Worm (Caenorhabditis elegans) whole organism, young adult: ENCODE results near the gene B0244.15.

Source experiments
- D2030.7 ChIP-seq: fragments of 200-800 bp; sonication (Bioruptor generic); IDR thresholded peaks from 2 replicates; pipeline ENCODE4 v1.3.6; 2022; ENCODE audit warnings: missing genetic modification reagents, missing genetic modification characterization, missing compliant biosample characterization
- F10E7.11 ChIP-seq: sonication (generic microtip); optimal IDR thresholded peaks from 2 replicates; lab custom pipeline; 2017; ENCODE audit warnings: mild to moderate bottlenecking, missing genetic modification characterization, moderate library complexity, missing compliant biosample characterization
- F55B11.4 ChIP-seq: sonication (generic microtip); optimal IDR thresholded peaks from 2 replicates; lab custom pipeline; 2016; ENCODE audit warnings: missing compliant biosample characterization, missing genetic modification characterization, borderline replicate concordance; ENCODE audit not compliant: insufficient read depth
- F57A8.1 ChIP-seq: fragments of 200-800 bp; sonication (Bioruptor generic); optimal IDR thresholded peaks from 2 replicates; lab custom pipeline; 2018; ENCODE audit warnings: mild to moderate bottlenecking, missing genetic modification characterization, moderate library complexity, missing compliant biosample characterization
- Y56A3A.18 ChIP-seq: fragments of 200-800 bp; sonication (Bioruptor generic); IDR thresholded peaks from 2 replicates; pipeline ENCODE4 v1.3.6; 2022; ENCODE audit warnings: missing genetic modification reagents, missing genetic modification characterization, missing compliant biosample characterization
- Y67H2A.10 ChIP-seq: fragments of 200-800 bp; sonication (Bioruptor generic); conservative IDR thresholded peaks from 2 replicates; pipeline ENCODE4 v1.3.6; 2022; ENCODE audit warnings: missing genetic modification reagents, missing genetic modification characterization, missing compliant biosample characterization
- ZK185.1 ChIP-seq: sonication (generic microtip); optimal IDR thresholded peaks from 2 replicates; lab custom pipeline; 2016; ENCODE audit warnings: mild to moderate bottlenecking, missing genetic modification characterization, missing compliant biosample characterization; ENCODE audit not compliant: poor library complexity, severe bottlenecking
- atf-7 ChIP-seq: sonication (generic microtip); optimal IDR thresholded peaks from 2 replicates; lab custom pipeline; 2017; ENCODE audit warnings: mild to moderate bottlenecking, missing genetic modification characterization, missing compliant biosample characterization
- attf-5 ChIP-seq: fragments of 200-800 bp; sonication (Bioruptor generic); optimal IDR thresholded peaks from 2 replicates; lab custom pipeline; 2018; ENCODE audit warnings: mild to moderate bottlenecking, missing genetic modification characterization, missing compliant biosample characterization
- bed-2 ChIP-seq: fragments of 200-800 bp; sonication (Bioruptor generic); IDR thresholded peaks from 2 replicates; pipeline ENCODE4 v1.3.6; 2022; ENCODE audit warnings: missing genetic modification reagents, missing genetic modification characterization, missing compliant biosample characterization
- ceh-79 ChIP-seq: sonication (generic microtip); optimal IDR thresholded peaks from 2 replicates; lab custom pipeline; 2017; ENCODE audit warnings: mild to moderate bottlenecking, missing genetic modification characterization, missing compliant biosample characterization
- die-1 ChIP-seq: sonication (generic microtip); optimal IDR thresholded peaks from 2 replicates; lab custom pipeline; 2016; ENCODE audit warnings: missing genotype, mild to moderate bottlenecking, missing genetic modification characterization, missing compliant biosample characterization
- gei-17 ChIP-seq: fragments of 200-800 bp; sonication (Bioruptor generic); optimal IDR thresholded peaks from 2 replicates; lab custom pipeline; 2018; ENCODE audit warnings: mild to moderate bottlenecking, missing genetic modification characterization, missing compliant biosample characterization
- let-526 ChIP-seq: fragments of 200-800 bp; sonication (Bioruptor generic); IDR thresholded peaks from 2 replicates; pipeline ENCODE4 v1.3.6; 2022; ENCODE audit warnings: missing genetic modification reagents, missing genetic modification characterization, missing compliant biosample characterization
- let-607 ChIP-seq, 2 experiments: fragments of 200-800 bp in 1 of 2; sonication (Bioruptor generic) in 1 of 2; sonication (generic microtip) in 1 of 2; optimal IDR thresholded peaks; 2 replicates each; lab custom pipeline; 2016 to 2018; ENCODE audit warnings: mild to moderate bottlenecking in 2 of 2, missing compliant biosample characterization in 2 of 2, missing genetic modification characterization in 2 of 2, moderate library complexity in 2 of 2, missing genotype in 1 of 2
- lin-35 ChIP-seq, 3 experiments: fragments of 150-350 bp in 2 of 3; sonication (generic microtip) in 1 of 3; optimal IDR thresholded peaks; 2 replicates each; lab custom pipeline; 2014 to 2018; ENCODE audit warnings: missing biosample characterization in 3 of 3, missing genetic modification characterization in 3 of 3, missing genetic modification reagents in 3 of 3
- lin-40 ChIP-seq: sonication (generic microtip); optimal IDR thresholded peaks from 2 replicates; lab custom pipeline; 2016; ENCODE audit warnings: missing genetic modification characterization, mild to moderate bottlenecking, missing compliant biosample characterization, missing genotype, missing genetic modification reagents
- lir-1 ChIP-seq: fragments of 200-800 bp; sonication (Bioruptor generic); conservative IDR thresholded peaks from 2 replicates; pipeline ENCODE4 v1.3.6; 2022; ENCODE audit warnings: missing genetic modification reagents, missing genetic modification characterization, missing compliant biosample characterization
- lsl-1 ChIP-seq: fragments of 200-800 bp; sonication (Bioruptor generic); optimal IDR thresholded peaks from 2 replicates; lab custom pipeline; 2018; ENCODE audit warnings: mild to moderate bottlenecking, missing genetic modification characterization, moderate library complexity, missing compliant biosample characterization
- lsy-27 ChIP-seq: sonication (generic microtip); optimal IDR thresholded peaks from 2 replicates; lab custom pipeline; 2017; ENCODE audit warnings: missing genetic modification characterization, mild to moderate bottlenecking, missing compliant biosample characterization, antibody characterized with exemption, missing genotype, borderline replicate concordance; ENCODE audit not compliant: insufficient read depth
- madf-6 ChIP-seq: fragments of 200-800 bp; sonication (Bioruptor generic); IDR thresholded peaks from 2 replicates; pipeline ENCODE4 v1.3.6; 2022; ENCODE audit warnings: missing genetic modification reagents, missing genetic modification characterization, missing compliant biosample characterization
- nfya-1 ChIP-seq: sonication (generic microtip); optimal IDR thresholded peaks from 2 replicates; lab custom pipeline; 2017; ENCODE audit warnings: antibody characterized with exemption, missing compliant biosample characterization, missing genetic modification characterization, borderline replicate concordance; ENCODE audit not compliant: insufficient read depth
- nhr-80 ChIP-seq: sonication (generic microtip); optimal IDR thresholded peaks from 2 replicates; lab custom pipeline; 2016; ENCODE audit warnings: missing genetic modification characterization, missing compliant biosample characterization
- sea-2 ChIP-seq: fragments of 200-800 bp; sonication (Bioruptor generic); IDR thresholded peaks from 2 replicates; pipeline ENCODE4 v1.3.6; 2022; ENCODE audit warnings: missing genetic modification characterization, missing compliant biosample characterization
- tbx-9 ChIP-seq: sonication (generic microtip); optimal IDR thresholded peaks from 2 replicates; lab custom pipeline; 2016; ENCODE audit warnings: borderline replicate concordance, missing genetic modification characterization, inconsistent platforms, missing compliant biosample characterization

The B0244.15 gene

ce11 chrIII:5785273-5785929 lies 42.2 kb downstream of the B0244.15 start, which contains the start of gene Y37B11A.3 (continued):
- TF ChIP-seq lin-40 (peak; percentile 72), lin-35 (GFP tag; optimal IDR thresholded peaks at IDR 0.05; lab: Kevin White, UChicago) (peak in 1 of 3 experiments; percentile 72), lsy-27 (tag; lab: Kevin White, UChicago) (no peak), lir-1 (GFP tag; lab: Robert Waterston, UW) (no peak), attf-5 (GFP tag; lab: Kevin White, UChicago) (peak; percentile 90), bed-2 (GFP tag; lab: Robert Waterston, UW) (no peak), let-607 (tag; optimal IDR thresholded peaks at IDR 0.05; lab: Kevin White, UChicago) (no peak), madf-6 (GFP tag; lab: Robert Waterston, UW) (peak; percentile 30; the same call in 1 of the 2 replicates), ZK185.1 (tag; lab: Kevin White, UChicago) (no peak), die-1 (no peak), sea-2 (GFP tag; lab: Robert Waterston, UW) (no peak), nhr-80 (tag; lab: Kevin White, UChicago) (peak; percentile 43), let-526 (peak; percentile 84), gei-17 (GFP tag; lab: Kevin White, UChicago) (peak; percentile 34), ceh-79 (no peak), atf-7 (tag; lab: Kevin White, UChicago) (no peak), F10E7.11 (no peak), D2030.7 (GFP tag; lab: Robert Waterston, UW) (0 out of 2 replicates have a peak, but pooled peaks have one; percentile 11), F55B11.4 (tag; lab: Kevin White, UChicago) (no peak), tbx-9 (no peak), nfya-1 (tag; lab: Kevin White, UChicago) (no peak), Y67H2A.10 (GFP tag; lab: Robert Waterston, UW) (no peak), F57A8.1 (GFP tag; lab: Kevin White, UChicago) (no peak), Y56A3A.18 (GFP tag; lab: Robert Waterston, UW) (0 out of 2 replicates have a peak, but pooled peaks have one; percentile 37)

ce11 chrIII:5790550-5790949 lies 47.4 kb downstream of the B0244.15 start, which contains the start of gene rev-3:
Gene rev-3 (minus strand): TSS chrIII:5790650.
- TF ChIP-seq lsl-1 (GFP tag; lab: Kevin White, UChicago) (peak; percentile 37), lin-40 (no peak)
